Worm (Caenorhabditis elegans) whole organism, L1 larva: ENCODE data around the gene osm-7.
A peak's percentile ranks its signal among the peaks of the same experiment; 100 is the strongest.

Experiments used
- C04F5.9 ChIP-seq: sonication (generic microtip); optimal IDR thresholded peaks from 2 replicates; lab custom pipeline; 2016; ENCODE audit warnings: missing genetic modification characterization, missing compliant biosample characterization
- C16A3.4 ChIP-seq: fragments of 150-350 bp; optimal IDR thresholded peaks from 2 replicates; lab custom pipeline; 2014; ENCODE audit warnings: missing biosample characterization, missing genetic modification characterization
- F16B12.6 ChIP-seq: fragments of 150-350 bp; optimal IDR thresholded peaks from 2 replicates; lab custom pipeline; 2014; ENCODE audit warnings: missing biosample characterization, missing genetic modification characterization
- aha-1 ChIP-seq: fragments of 150-350 bp; optimal IDR thresholded peaks from 2 replicates; lab custom pipeline; 2014; ENCODE audit warnings: missing biosample characterization, missing genetic modification characterization
- aly-2 ChIP-seq: fragments of 150-350 bp; optimal IDR thresholded peaks from 2 replicates; lab custom pipeline; 2014; ENCODE audit warnings: missing biosample characterization, missing genetic modification characterization
- blmp-1 ChIP-seq: fragments of 150-350 bp; optimal IDR thresholded peaks from 2 replicates; lab custom pipeline; 2014; ENCODE audit warnings: missing biosample characterization, missing genetic modification characterization
- ceh-63 ChIP-seq: fragments of 200-800 bp; sonication (Bioruptor generic); optimal IDR thresholded peaks from 2 replicates; lab custom pipeline; 2018; ENCODE audit warnings: mild to moderate bottlenecking, missing genetic modification characterization, missing compliant biosample characterization
- ceh-8 ChIP-seq: fragments of 200-800 bp; sonication (Bioruptor generic); optimal IDR thresholded peaks from 2 replicates; lab custom pipeline; 2018; ENCODE audit warnings: mild to moderate bottlenecking, missing genetic modification characterization, moderate library complexity, missing compliant biosample characterization
- ceh-82 ChIP-seq, 3 experiments: fragments of 150-350 bp in 1 of 3; sonication (generic microtip) in 2 of 3; optimal IDR thresholded peaks; 2 replicates each; lab custom pipeline; 2014 to 2017; ENCODE audit warnings: missing biosample characterization in 3 of 3, missing genetic modification characterization in 3 of 3
- ceh-88 ChIP-seq: fragments of 200-800 bp; sonication (Bioruptor generic); IDR thresholded peaks from 2 replicates; pipeline ENCODE4 v1.3.6; 2022; ENCODE audit warnings: missing genetic modification characterization, missing compliant biosample characterization
- ceh-90 ChIP-seq: sonication (generic microtip); optimal IDR thresholded peaks from 2 replicates; lab custom pipeline; 2016; ENCODE audit warnings: missing genetic modification characterization, missing compliant biosample characterization
- dpl-1 ChIP-seq, 3 experiments: fragments of 150-350 bp in 2 of 3; sonication (generic microtip) in 1 of 3; optimal IDR thresholded peaks; 2 replicates each; lab custom pipeline; 2014 to 2017; ENCODE audit warnings: missing biosample characterization in 3 of 3, missing genetic modification characterization in 3 of 3, missing genetic modification reagents in 3 of 3
- efl-1 ChIP-seq, 4 experiments: fragments of 150-350 bp; optimal IDR thresholded peaks in 3 of 4; peaks in 1 of 4; 1 replicate in 1 of 4; 2 replicates in 3 of 4; lab custom pipeline; 2014; ENCODE audit warnings: missing biosample characterization in 2 of 4, missing genetic modification characterization in 2 of 4, missing genetic modification reagents in 2 of 4
- efl-3 ChIP-seq: fragments of 200-800 bp; sonication (Bioruptor generic); optimal IDR thresholded peaks from 2 replicates; lab custom pipeline; 2018; ENCODE audit warnings: mild to moderate bottlenecking, missing genetic modification characterization, missing compliant biosample characterization
- egl-13 ChIP-seq: sonication (generic microtip); optimal IDR thresholded peaks from 2 replicates; lab custom pipeline; 2016; ENCODE audit warnings: missing genotype, missing genetic modification reagents, missing genetic modification characterization, missing compliant biosample characterization
- egl-27 ChIP-seq, 2 experiments: fragments of 150-350 bp in 1 of 2; sonication (generic microtip); optimal IDR thresholded peaks; 3 replicates each; lab custom pipeline; 2017 to 2018; ENCODE audit warnings: missing biosample characterization in 2 of 2, missing genetic modification characterization in 2 of 2, missing genetic modification reagents in 2 of 2
- elt-3 ChIP-seq, 6 experiments: fragments of 150-350 bp in 1 of 6; sonication (generic microtip); optimal IDR thresholded peaks; 2 replicates each; lab custom pipeline; 2017 to 2018; ENCODE audit warnings: missing biosample characterization in 6 of 6, missing genetic modification characterization in 6 of 6, inconsistent platforms in 1 of 6
- ets-5 ChIP-seq: fragments of 200-800 bp; sonication (Bioruptor generic); IDR thresholded peaks from 2 replicates; pipeline ENCODE4 v1.3.6; 2022; ENCODE audit warnings: missing genetic modification characterization, missing compliant biosample characterization
- fkh-10 ChIP-seq: sonication (generic microtip); optimal IDR thresholded peaks from 2 replicates; lab custom pipeline; 2017; ENCODE audit warnings: missing biosample characterization, missing genetic modification reagents, missing genetic modification characterization
- fkh-8 ChIP-seq: sonication (generic microtip); optimal IDR thresholded peaks from 2 replicates; lab custom pipeline; 2016; ENCODE audit warnings: mild to moderate bottlenecking, missing genetic modification characterization, missing compliant biosample characterization
- grh-1 ChIP-seq: fragments of 200-800 bp; sonication (Bioruptor generic); IDR thresholded peaks from 2 replicates; pipeline ENCODE4 v1.3.6; 2022; ENCODE audit warnings: missing genetic modification reagents, missing genetic modification characterization, missing compliant biosample characterization
- hlh-17 ChIP-seq: fragments of 200-800 bp; sonication (Bioruptor generic); optimal IDR thresholded peaks from 2 replicates; lab custom pipeline; 2018; ENCODE audit warnings: missing genetic modification characterization, mild to moderate bottlenecking, missing compliant biosample characterization, moderate library complexity, borderline replicate concordance
- hpl-2 ChIP-seq: fragments of 150-350 bp; optimal IDR thresholded peaks from 2 replicates; lab custom pipeline; 2014; ENCODE audit warnings: missing biosample characterization, missing genetic modification reagents, missing genetic modification characterization
- irx-1 ChIP-seq: sonication (generic microtip); optimal IDR thresholded peaks from 2 replicates; lab custom pipeline; 2016; ENCODE audit warnings: missing genetic modification characterization, missing compliant biosample characterization
- lin-15B ChIP-seq: fragments of 150-350 bp; sonication (generic microtip); optimal IDR thresholded peaks from 3 replicates; lab custom pipeline; 2014; ENCODE audit warnings: missing biosample characterization, missing genetic modification characterization
- lin-35 ChIP-seq, 2 experiments: fragments of 150-350 bp; optimal IDR thresholded peaks; 2 replicates each; lab custom pipeline; 2014; ENCODE audit warnings: missing biosample characterization in 2 of 2, missing genetic modification characterization in 2 of 2, missing genetic modification reagents in 2 of 2
- lin-39 ChIP-seq: fragments of 150-350 bp; optimal IDR thresholded peaks from 2 replicates; lab custom pipeline; 2014; ENCODE audit warnings: missing biosample characterization, missing genetic modification reagents, missing genetic modification characterization
- lsy-2 ChIP-seq, 2 experiments: fragments of 150-350 bp; optimal IDR thresholded peaks; 2 replicates each; lab custom pipeline; 2014; ENCODE audit warnings: missing biosample characterization in 2 of 2, missing genetic modification characterization in 2 of 2
- mab-9 ChIP-seq: fragments of 200-800 bp; sonication (Bioruptor generic); IDR thresholded peaks from 2 replicates; pipeline ENCODE4 v1.3.6; 2022; ENCODE audit warnings: missing genetic modification reagents, missing genetic modification characterization, missing compliant biosample characterization
- mdl-1 ChIP-seq, 2 experiments: fragments of 150-350 bp; optimal IDR thresholded peaks; 2 replicates each; lab custom pipeline; 2014 to 2017; ENCODE audit warnings: missing biosample characterization in 2 of 2, missing genetic modification characterization in 2 of 2, inconsistent platforms in 1 of 2
- mef-2 ChIP-seq: fragments of 150-350 bp; optimal IDR thresholded peaks from 2 replicates; lab custom pipeline; 2014; ENCODE audit warnings: missing biosample characterization, missing genetic modification characterization
- nhr-11 ChIP-seq: fragments of 150-350 bp; optimal IDR thresholded peaks from 2 replicates; lab custom pipeline; 2014; ENCODE audit warnings: missing biosample characterization, missing genetic modification characterization
- nhr-237 ChIP-seq: fragments of 150-350 bp; optimal IDR thresholded peaks from 2 replicates; lab custom pipeline; 2014; ENCODE audit warnings: missing biosample characterization, missing genetic modification characterization
- nhr-28 ChIP-seq: fragments of 150-350 bp; optimal IDR thresholded peaks from 2 replicates; lab custom pipeline; 2014; ENCODE audit warnings: missing biosample characterization, missing genetic modification characterization
- nhr-76 ChIP-seq: sonication (generic microtip); optimal IDR thresholded peaks from 2 replicates; lab custom pipeline; 2017; ENCODE audit warnings: missing biosample characterization, missing genetic modification characterization
- nhr-84 ChIP-seq: sonication (generic microtip); optimal IDR thresholded peaks from 2 replicates; lab custom pipeline; 2017; ENCODE audit warnings: missing biosample characterization, missing genetic modification characterization
- nhr-90 ChIP-seq: sonication (generic microtip); optimal IDR thresholded peaks from 2 replicates; lab custom pipeline; 2016; ENCODE audit warnings: mild to moderate bottlenecking, missing genetic modification characterization, missing compliant biosample characterization; ENCODE audit not compliant: poor library complexity
- pag-3 ChIP-seq: sonication (generic microtip); optimal IDR thresholded peaks from 2 replicates; lab custom pipeline; 2017; ENCODE audit warnings: missing genetic modification characterization, mild to moderate bottlenecking, missing compliant biosample characterization, antibody characterized with exemption, borderline replicate concordance; ENCODE audit not compliant: insufficient read depth
- rnt-1 ChIP-seq: sonication (generic microtip); optimal IDR thresholded peaks from 2 replicates; lab custom pipeline; 2016; ENCODE audit warnings: mild to moderate bottlenecking, missing genetic modification characterization, moderate library complexity, missing compliant biosample characterization
- snu-23 ChIP-seq: sonication (generic microtip); optimal IDR thresholded peaks from 2 replicates; lab custom pipeline; 2016; ENCODE audit warnings: missing genetic modification characterization, missing compliant biosample characterization
- sox-4 ChIP-seq: sonication (generic microtip); optimal IDR thresholded peaks from 2 replicates; lab custom pipeline; 2016; ENCODE audit warnings: missing genetic modification characterization, missing compliant biosample characterization
- sptf-1 ChIP-seq: fragments of 150-350 bp; optimal IDR thresholded peaks from 2 replicates; lab custom pipeline; 2014; ENCODE audit warnings: missing biosample characterization, missing genetic modification characterization
- swsn-7 ChIP-seq: sonication (generic microtip); optimal IDR thresholded peaks from 2 replicates; lab custom pipeline; 2016; ENCODE audit warnings: missing genetic modification characterization, missing compliant biosample characterization
- tbx-2 ChIP-seq: sonication (generic microtip); optimal IDR thresholded peaks from 2 replicates; lab custom pipeline; 2016; ENCODE audit warnings: missing genetic modification characterization, missing compliant biosample characterization
- unc-30 ChIP-seq: sonication (generic microtip); optimal IDR thresholded peaks from 2 replicates; lab custom pipeline; 2017; ENCODE audit warnings: missing biosample characterization, missing genetic modification characterization
- unc-62 ChIP-seq: fragments of 150-350 bp; optimal IDR thresholded peaks from 2 replicates; lab custom pipeline; 2014; ENCODE audit warnings: missing biosample characterization, missing genetic modification reagents, missing genetic modification characterization
- unc-98 ChIP-seq: fragments of 200-800 bp; sonication (Bioruptor generic); IDR thresholded peaks from 2 replicates; pipeline ENCODE4 v1.3.6; 2022; ENCODE audit warnings: missing genetic modification characterization, missing compliant biosample characterization
- vab-15 ChIP-seq: sonication (generic microtip); optimal IDR thresholded peaks from 2 replicates; lab custom pipeline; 2017; ENCODE audit warnings: missing genotype, mild to moderate bottlenecking, missing genetic modification characterization, missing compliant biosample characterization
- xbp-1 ChIP-seq: sonication (generic microtip); optimal IDR thresholded peaks from 2 replicates; lab custom pipeline; 2016; ENCODE audit warnings: missing genetic modification characterization, missing compliant biosample characterization
- ztf-4 ChIP-seq: fragments of 150-350 bp; optimal IDR thresholded peaks from 2 replicates; lab custom pipeline; 2014; ENCODE audit warnings: missing biosample characterization, missing genetic modification characterization

osm-7 gene

ce11 chrIII:13604834-13605233 lies 28.9 kb downstream of the osm-7 start:
- no peak for TF ChIP-seq ceh-82 (tag; optimal IDR thresholded peaks at IDR 0.05; lab: Kevin White, UChicago)
- TF ChIP-seq nhr-84 (tag; lab: Kevin White, UChicago), result no peak
- TF ChIP-seq efl-1 (optimal IDR thresholded peaks at IDR 0.05; lab: Kevin White, UChicago), result no peak
- TF ChIP-seq efl-1 (GFP tag; optimal IDR thresholded peaks at IDR 0.05 in 1 of 2; lab: Kevin White, UChicago), result peak in 1 of 2 experiments; percentile 21
- TF ChIP-seq ets-5, result no peak
- TF ChIP-seq unc-62 (GFP tag; lab: Kevin White, UChicago), result no peak
- TF ChIP-seq tbx-2, result no peak
- no peak for TF ChIP-seq xbp-1 (tag; lab: Kevin White, UChicago)

ce11 chrIII:13606016-13606530 lies 30.1 kb downstream of the osm-7 start, which contains the start of gene act-5:
TSS of gene act-5 (minus strand) at chrIII:13606066.
- TF ChIP-seq unc-62 (GFP tag; lab: Kevin White, UChicago), result no peak
- TF ChIP-seq egl-13 (tag; lab: Kevin White, UChicago), result no peak
- TF ChIP-seq aha-1 (tag; lab: Kevin White, UChicago), result no peak
- TF ChIP-seq elt-3 (tag; optimal IDR thresholded peaks at IDR 0.05; lab: Kevin White, UChicago), result no peak
- TF ChIP-seq lin-35 (GFP tag; optimal IDR thresholded peaks at IDR 0.05; lab: Kevin White, UChicago), result peak in 1 of 2 experiments; percentile 71
- no peak for TF ChIP-seq F16B12.6 (tag; lab: Kevin White, UChicago)
- no peak for TF ChIP-seq aly-2
- TF ChIP-seq grh-1 (GFP tag; lab: Robert Waterston, UW), result no peak
- TF ChIP-seq unc-30 (tag; lab: Kevin White, UChicago), result no peak
- TF ChIP-seq lin-39 (tag; lab: Kevin White, UChicago), result no peak
- no peak for TF ChIP-seq blmp-1 (tag; lab: Kevin White, UChicago)
- no peak for TF ChIP-seq ceh-8 (GFP tag; lab: Kevin White, UChicago)
- no peak for TF ChIP-seq efl-1 (optimal IDR thresholded peaks at IDR 0.05; lab: Kevin White, UChicago)
- peak in 1 of 2 experiments; percentile 76 for TF ChIP-seq efl-1 (GFP tag; optimal IDR thresholded peaks at IDR 0.05 in 1 of 2; lab: Kevin White, UChicago)
- TF ChIP-seq nhr-28 (tag; lab: Kevin White, UChicago), result no peak
- TF ChIP-seq sptf-1 (tag; lab: Kevin White, UChicago), result no peak
- no peak for TF ChIP-seq ets-5
- no peak for TF ChIP-seq ceh-90 (tag; lab: Kevin White, UChicago)
- no peak for TF ChIP-seq nhr-11 (tag; lab: Kevin White, UChicago)
- no peak for TF ChIP-seq egl-27 (tag; optimal IDR thresholded peaks at IDR 0.05; lab: Kevin White, UChicago)
- TF ChIP-seq pag-3 (tag; lab: Kevin White, UChicago), result no peak
- no peak for TF ChIP-seq swsn-7 (tag; lab: Kevin White, UChicago)
- peak in 1 of 2 experiments; percentile 30 for TF ChIP-seq mdl-1 (tag; optimal IDR thresholded peaks at IDR 0.05; lab: Kevin White, UChicago)
- TF ChIP-seq fkh-10 (GFP tag; lab: Kevin White, UChicago), result no peak
- no peak for TF ChIP-seq fkh-8
- TF ChIP-seq dpl-1 (GFP tag; optimal IDR thresholded peaks at IDR 0.05; lab: Kevin White, UChicago), result no peak
- no peak for TF ChIP-seq C16A3.4
- no peak for TF ChIP-seq rnt-1 (tag; lab: Kevin White, UChicago)
- TF ChIP-seq ztf-4 (tag; lab: Kevin White, UChicago), result no peak
- TF ChIP-seq vab-15 (tag; lab: Kevin White, UChicago), result no peak
- no peak for TF ChIP-seq ceh-63 (GFP tag; lab: Kevin White, UChicago)
- no peak for TF ChIP-seq hlh-17 (GFP tag; lab: Kevin White, UChicago)
- no peak for TF ChIP-seq nhr-237
- no peak for TF ChIP-seq C04F5.9
- TF ChIP-seq lin-15B (tag; lab: Kevin White, UChicago), result no peak
- TF ChIP-seq irx-1 (tag; lab: Kevin White, UChicago), result no peak
- no peak for TF ChIP-seq ceh-88 (GFP tag; lab: Robert Waterston, UW)
- no peak for TF ChIP-seq sox-4 (tag; lab: Kevin White, UChicago)
- TF ChIP-seq snu-23 (GFP tag; lab: Kevin White, UChicago), result no peak
- TF ChIP-seq hpl-2 (GFP tag; lab: Kevin White, UChicago), result no peak
- TF ChIP-seq lsy-2 (tag; optimal IDR thresholded peaks at IDR 0.05; lab: Kevin White, UChicago), result no peak
- no peak for TF ChIP-seq mab-9 (GFP tag; lab: Robert Waterston, UW)
- no peak for TF ChIP-seq unc-98 (GFP tag; lab: Robert Waterston, UW)
- no peak for TF ChIP-seq mef-2 (tag; lab: Kevin White, UChicago)
- peak; percentile 30 for TF ChIP-seq nhr-90 (tag; lab: Kevin White, UChicago)
- no peak for TF ChIP-seq efl-3
- TF ChIP-seq nhr-76, result no peak
